Worm (Caenorhabditis elegans) whole organism, L4/young adult: ENCODE data around the gene Y59A8B.26.

Source experiments
- W03F9.2 ChIP-seq: fragments of 150-350 bp; optimal IDR thresholded peaks from 2 replicates; lab custom pipeline; 2014; ENCODE audit warnings: missing biosample characterization, missing genetic modification characterization
- dao-5 ChIP-seq: sonication (generic microtip); optimal IDR thresholded peaks from 2 replicates; lab custom pipeline; 2016; ENCODE audit warnings: missing genotype, missing genetic modification characterization, moderate library complexity, missing compliant biosample characterization
- him-1 ChIP-seq: sonication (generic microtip); optimal IDR thresholded peaks from 2 replicates; lab custom pipeline; 2016; ENCODE audit warnings: missing genotype, missing genetic modification reagents, missing genetic modification characterization, missing compliant biosample characterization

DNA sequence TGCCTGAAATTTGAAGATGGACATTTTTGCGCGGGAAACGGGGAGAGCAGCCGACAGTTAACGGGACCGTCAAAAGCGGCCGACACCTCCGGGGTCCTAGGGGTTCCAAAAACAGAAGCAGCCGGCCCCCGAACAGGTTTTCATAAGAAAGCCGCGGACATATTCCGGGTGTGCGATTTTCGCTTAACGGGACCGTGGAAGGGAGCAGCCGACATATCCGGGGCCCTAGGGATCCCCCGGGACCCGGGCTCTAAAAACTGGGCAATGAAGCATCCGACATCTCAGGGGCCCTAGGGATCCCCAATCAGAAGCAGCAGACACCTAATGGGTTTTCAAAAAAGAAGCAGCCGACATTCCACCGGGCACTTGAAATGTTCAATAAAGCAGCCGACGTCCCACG, 48.1 kb downstream of the Y59A8B.26 start:
- TF ChIP-seq W03F9.2 (tag; lab: Kevin White, UChicago) (no peak), him-1 (tag; lab: Kevin White, UChicago) (no peak), dao-5 (no peak)
